Worm (Caenorhabditis elegans) whole organism, L2 larva: ENCODE measurements around the gene K01D12.20.

Experiments used
- C34F6.9 ChIP-seq: fragments of 150-350 bp; optimal IDR thresholded peaks from 2 replicates; lab custom pipeline; 2014; ENCODE audit warnings: missing biosample characterization, missing genetic modification characterization
- F13H6.1 ChIP-seq: sonication (generic microtip); optimal IDR thresholded peaks from 2 replicates; lab custom pipeline; 2016; ENCODE audit warnings: missing genetic modification characterization, missing compliant biosample characterization
- R02D3.7 ChIP-seq: fragments of 150-350 bp; optimal IDR thresholded peaks from 2 replicates; lab custom pipeline; 2014; ENCODE audit warnings: missing biosample characterization, missing genetic modification characterization
- Y55F3AM.14 ChIP-seq: fragments of 200-800 bp; sonication (Bioruptor generic); optimal IDR thresholded peaks from 2 replicates; lab custom pipeline; 2018; ENCODE audit warnings: mild to moderate bottlenecking, missing genetic modification characterization, missing compliant biosample characterization
- alr-1 ChIP-seq: fragments of 150-350 bp; optimal IDR thresholded peaks from 2 replicates; lab custom pipeline; 2014; ENCODE audit warnings: missing biosample characterization, missing genetic modification characterization
- ama-1 ChIP-seq: fragments of 150-350 bp; optimal IDR thresholded peaks from 2 replicates; lab custom pipeline; 2018; ENCODE audit warnings: inconsistent platforms
- blmp-1 ChIP-seq: sonication (generic microtip); optimal IDR thresholded peaks from 2 replicates; lab custom pipeline; 2017; ENCODE audit warnings: missing genetic modification characterization, mild to moderate bottlenecking, missing compliant biosample characterization, antibody characterized with exemption, moderate library complexity; ENCODE audit not compliant: insufficient read depth
- ceh-16 ChIP-seq: fragments of 150-350 bp; optimal IDR thresholded peaks from 2 replicates; lab custom pipeline; 2014; ENCODE audit warnings: missing biosample characterization, missing genetic modification characterization
- ceh-82 ChIP-seq: fragments of 150-350 bp; optimal IDR thresholded peaks from 2 replicates; lab custom pipeline; 2014; ENCODE audit warnings: missing biosample characterization, missing genetic modification characterization
- crh-2 ChIP-seq: sonication (generic microtip); optimal IDR thresholded peaks from 2 replicates; lab custom pipeline; 2017; ENCODE audit warnings: missing biosample characterization, missing genetic modification characterization
- dmd-4 ChIP-seq: sonication (generic microtip); optimal IDR thresholded peaks from 2 replicates; lab custom pipeline; 2017; ENCODE audit warnings: missing biosample characterization, missing genetic modification characterization
- elt-1 ChIP-seq: fragments of 150-350 bp; optimal IDR thresholded peaks from 2 replicates; lab custom pipeline; 2014; ENCODE audit warnings: missing biosample characterization, missing genetic modification characterization
- elt-3 ChIP-seq: sonication (generic microtip); optimal IDR thresholded peaks from 2 replicates; lab custom pipeline; 2017; ENCODE audit warnings: missing biosample characterization, missing genetic modification characterization
- fos-1 ChIP-seq: fragments of 150-350 bp; optimal IDR thresholded peaks from 2 replicates; lab custom pipeline; 2014; ENCODE audit warnings: missing biosample characterization, missing genetic modification characterization
- gmeb-1 ChIP-seq: fragments of 150-350 bp; optimal IDR thresholded peaks from 2 replicates; lab custom pipeline; 2014; ENCODE audit warnings: missing biosample characterization, missing genetic modification characterization
- lin-11 ChIP-seq: fragments of 150-350 bp; sonication (generic microtip); optimal IDR thresholded peaks from 2 replicates; lab custom pipeline; 2014; ENCODE audit warnings: missing biosample characterization, missing genetic modification characterization, inconsistent platforms, mixed read lengths
- lin-13 ChIP-seq: fragments of 150-350 bp; optimal IDR thresholded peaks from 2 replicates; lab custom pipeline; 2014; ENCODE audit warnings: missing biosample characterization, missing genetic modification reagents, missing genetic modification characterization
- lin-39 ChIP-seq: fragments of 150-350 bp; optimal IDR thresholded peaks from 2 replicates; lab custom pipeline; 2014; ENCODE audit warnings: missing biosample characterization, missing genetic modification reagents, missing genetic modification characterization
- lsy-2 ChIP-seq, 2 experiments: fragments of 150-350 bp in 1 of 2; sonication (generic microtip) in 1 of 2; optimal IDR thresholded peaks; 2 replicates each; lab custom pipeline; 2014 to 2017; ENCODE audit warnings: missing biosample characterization in 2 of 2, missing genetic modification characterization in 2 of 2
- mab-5 ChIP-seq: fragments of 150-350 bp; optimal IDR thresholded peaks from 2 replicates; lab custom pipeline; 2014; ENCODE audit warnings: missing biosample characterization, missing genetic modification characterization
- mbf-1 ChIP-seq: sonication (generic microtip); optimal IDR thresholded peaks from 2 replicates; lab custom pipeline; 2017; ENCODE audit warnings: missing biosample characterization, missing genetic modification characterization
- mdl-1 ChIP-seq, 2 experiments: fragments of 150-350 bp in 1 of 2; sonication (generic microtip) in 1 of 2; optimal IDR thresholded peaks; 2 replicates each; lab custom pipeline; 2017; ENCODE audit warnings: missing biosample characterization in 2 of 2, missing genetic modification characterization in 2 of 2
- nhr-10 ChIP-seq: sonication (generic microtip); optimal IDR thresholded peaks from 2 replicates; lab custom pipeline; 2017; ENCODE audit warnings: missing biosample characterization, missing genetic modification characterization
- nhr-12 ChIP-seq: fragments of 150-350 bp; optimal IDR thresholded peaks from 2 replicates; lab custom pipeline; 2014; ENCODE audit warnings: missing biosample characterization, missing genetic modification characterization
- nhr-21 ChIP-seq: fragments of 150-350 bp; optimal IDR thresholded peaks from 2 replicates; lab custom pipeline; 2014; ENCODE audit warnings: missing biosample characterization, missing genetic modification characterization
- nhr-23 ChIP-seq: fragments of 150-350 bp; optimal IDR thresholded peaks from 2 replicates; lab custom pipeline; 2014; ENCODE audit warnings: missing biosample characterization, missing genetic modification reagents, missing genetic modification characterization
- nhr-25 ChIP-seq: fragments of 150-350 bp; sonication (generic microtip); optimal IDR thresholded peaks from 3 replicates; lab custom pipeline; 2014; ENCODE audit warnings: missing biosample characterization, missing genetic modification characterization
- nhr-6 ChIP-seq: fragments of 150-350 bp; optimal IDR thresholded peaks from 2 replicates; lab custom pipeline; 2014; ENCODE audit warnings: missing biosample characterization, missing genetic modification characterization
- nhr-77 ChIP-seq: fragments of 150-350 bp; optimal IDR thresholded peaks from 2 replicates; lab custom pipeline; 2014; ENCODE audit warnings: missing biosample characterization, missing genetic modification characterization
- sem-4 ChIP-seq: fragments of 150-350 bp; optimal IDR thresholded peaks from 2 replicates; lab custom pipeline; 2014; ENCODE audit warnings: missing biosample characterization, missing genetic modification reagents, missing genetic modification characterization
- skn-1 ChIP-seq: sonication (generic microtip); optimal IDR thresholded peaks from 2 replicates; lab custom pipeline; 2017; ENCODE audit warnings: missing biosample characterization, missing genetic modification characterization
- sma-3 ChIP-seq: sonication (generic microtip); optimal IDR thresholded peaks from 2 replicates; lab custom pipeline; 2016; ENCODE audit warnings: missing genetic modification reagents, missing genetic modification characterization, missing compliant biosample characterization
- sma-9 ChIP-seq, 2 experiments: fragments of 150-350 bp in 1 of 2; sonication (generic microtip) in 1 of 2; optimal IDR thresholded peaks; 2 replicates each; lab custom pipeline; 2014 to 2016; ENCODE audit warnings: missing genetic modification characterization in 2 of 2, mild to moderate bottlenecking in 1 of 2, missing biosample characterization in 1 of 2, missing compliant biosample characterization in 1 of 2, missing genetic modification reagents in 1 of 2, moderate library complexity in 1 of 2
- snpc-4 ChIP-seq: fragments of 150-350 bp; optimal IDR thresholded peaks from 2 replicates; lab custom pipeline; 2014; ENCODE audit warnings: missing biosample characterization, missing genetic modification characterization
- unc-39 ChIP-seq: fragments of 150-350 bp; optimal IDR thresholded peaks from 2 replicates; lab custom pipeline; 2014; ENCODE audit warnings: missing biosample characterization, missing genetic modification characterization
- unc-62 ChIP-seq: fragments of 150-350 bp; optimal IDR thresholded peaks from 2 replicates; lab custom pipeline; 2014; ENCODE audit warnings: missing biosample characterization, missing genetic modification reagents, missing genetic modification characterization
- zag-1 ChIP-seq: fragments of 150-350 bp; optimal IDR thresholded peaks from 2 replicates; lab custom pipeline; 2014; ENCODE audit warnings: missing biosample characterization, missing genetic modification characterization
- ztf-1 ChIP-seq: fragments of 200-800 bp; sonication (Bioruptor generic); conservative IDR thresholded peaks from 2 replicates; pipeline ENCODE4 v1.3.6; 2022; ENCODE audit warnings: missing genetic modification characterization, missing compliant biosample characterization
- ztf-11 ChIP-seq: sonication (generic microtip); optimal IDR thresholded peaks from 2 replicates; lab custom pipeline; 2017; ENCODE audit warnings: missing biosample characterization, missing genetic modification characterization
- ztf-4 ChIP-seq: fragments of 150-350 bp; optimal IDR thresholded peaks from 2 replicates; lab custom pipeline; 2014; ENCODE audit warnings: missing biosample characterization, missing genetic modification characterization

K01D12.20 gene

DNA sequence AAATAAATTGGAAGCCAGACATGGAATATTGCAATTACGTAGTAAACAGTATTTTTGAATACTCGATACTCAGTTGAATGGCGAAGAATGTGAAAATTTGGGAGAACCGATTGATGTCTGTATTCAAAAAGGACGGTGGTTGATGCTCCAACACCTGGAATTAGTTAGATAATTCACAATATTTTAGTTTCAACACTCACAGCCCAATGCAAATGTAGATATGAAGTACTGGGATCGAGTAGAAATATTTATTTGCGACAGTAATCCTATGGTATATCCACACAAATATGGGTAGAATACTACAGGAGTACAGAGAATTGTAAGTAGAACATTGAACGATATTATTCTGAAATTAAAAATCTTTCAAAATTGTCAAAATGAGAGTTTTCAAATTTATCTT is 32.5 kb upstream of the K01D12.20 start:
- no peak for TF ChIP-seq C34F6.9 (tag; lab: Kevin White, UChicago)
- TF ChIP-seq lin-39 (tag; lab: Kevin White, UChicago), result no peak
- TF ChIP-seq F13H6.1 (tag; lab: Kevin White, UChicago), result no peak
- TF ChIP-seq lsy-2 (tag; optimal IDR thresholded peaks at IDR 0.05; lab: Kevin White, UChicago), result no peak

DNA sequence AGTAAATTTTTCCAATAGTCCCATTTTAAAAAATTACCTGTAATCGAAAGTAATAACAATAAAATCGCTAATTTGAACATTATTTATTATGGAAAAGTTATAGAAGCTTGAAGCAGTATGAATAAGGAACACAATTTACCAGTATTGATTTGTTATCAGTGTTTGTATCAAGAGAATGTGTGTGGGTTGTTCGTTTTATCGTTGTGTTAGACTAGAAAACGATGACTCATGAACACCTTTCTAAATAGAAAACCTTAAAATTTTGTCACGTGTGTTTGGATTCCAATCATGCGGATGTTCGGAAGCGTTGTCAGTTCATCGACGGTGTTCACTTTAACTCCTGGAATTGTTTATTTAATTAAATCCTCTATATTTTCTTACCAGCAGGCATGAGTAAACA is 31.5 kb upstream of the K01D12.20 start, which contains the start of gene C54D10.13:
Gene C54D10.13 (minus strand): TSS at position 179 of the 400 bp plus-strand sequence.
- TF ChIP-seq fos-1 (tag; lab: Kevin White, UChicago) (peak; percentile 67), Y55F3AM.14 (GFP tag; lab: Kevin White, UChicago) (no peak)

DNA sequence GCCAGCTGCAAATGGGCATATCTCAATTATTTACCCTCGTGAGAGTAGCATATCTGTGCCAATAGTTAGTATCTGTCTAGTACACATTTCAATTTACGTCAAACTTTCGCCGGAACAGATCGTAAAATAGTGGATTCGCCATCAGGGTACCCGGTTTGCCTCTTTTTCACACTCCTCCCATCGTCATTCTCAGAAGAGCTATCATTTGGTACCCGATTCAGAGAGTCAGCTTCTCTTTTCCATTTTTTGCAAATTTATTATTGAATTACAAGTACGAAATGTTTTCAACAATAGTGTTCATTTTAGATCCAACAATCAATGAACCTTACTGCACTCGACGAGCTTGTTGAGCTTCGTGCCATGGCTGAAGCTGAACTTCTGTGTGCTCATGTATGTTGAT is 28.4 kb upstream of the K01D12.20 start, which contains the start of gene C54D10.5:
Gene C54D10.5 (plus strand): TSS at position 301 of the 400 bp plus-strand sequence.
- TF ChIP-seq elt-3 (tag; lab: Kevin White, UChicago) (no peak), C34F6.9 (tag; lab: Kevin White, UChicago) (no peak), nhr-21 (tag; lab: Kevin White, UChicago) (no peak), crh-2 (tag; lab: Kevin White, UChicago) (no peak), unc-39 (tag; lab: Kevin White, UChicago) (no peak), lin-13 (no peak), ztf-4 (no peak), F13H6.1 (tag; lab: Kevin White, UChicago) (no peak), nhr-10 (tag; lab: Kevin White, UChicago) (no peak), gmeb-1 (no peak), ama-1 (lab: Kevin White, UChicago) (no peak)
- TF ChIP-seq, all 48 proteins: peak for 0

DNA sequence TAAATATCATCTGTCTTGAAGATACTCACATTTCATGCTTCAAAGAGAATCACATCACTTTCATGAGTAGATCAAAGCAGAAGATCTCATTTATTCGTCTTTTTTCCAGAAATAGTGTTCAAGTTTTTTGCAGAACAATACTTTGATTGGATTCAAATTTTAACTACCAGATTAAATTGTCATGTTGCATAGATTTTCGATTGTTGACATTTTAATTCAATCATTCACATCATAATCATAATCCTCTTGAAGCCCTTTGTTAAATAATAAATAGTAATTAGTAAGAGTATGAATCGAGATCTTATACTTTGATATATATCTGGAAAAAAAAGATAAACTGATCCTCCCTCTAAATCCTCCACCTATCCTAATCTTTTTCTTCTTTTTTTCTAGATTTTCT is 27.2 kb upstream of the K01D12.20 start:
- TF ChIP-seq ztf-4 (no peak), mab-5 (tag; lab: Kevin White, UChicago) (no peak), elt-1 (tag; lab: Kevin White, UChicago) (no peak), Y55F3AM.14 (GFP tag; lab: Kevin White, UChicago) (no peak), sem-4 (no peak), alr-1 (tag; lab: Kevin White, UChicago) (no peak), nhr-21 (tag; lab: Kevin White, UChicago) (no peak), lin-13 (no peak), snpc-4 (no peak), lin-39 (tag; lab: Kevin White, UChicago) (no peak), F13H6.1 (tag; lab: Kevin White, UChicago) (no peak), lsy-2 (tag; optimal IDR thresholded peaks at IDR 0.05; lab: Kevin White, UChicago) (no peak), ceh-82 (tag; lab: Kevin White, UChicago) (no peak), ztf-1 (GFP tag; lab: Robert Waterston, UW) (no peak), gmeb-1 (no peak), dmd-4 (tag; lab: Kevin White, UChicago) (no peak)
- TF ChIP-seq, all 48 proteins: peak for 0

DNA sequence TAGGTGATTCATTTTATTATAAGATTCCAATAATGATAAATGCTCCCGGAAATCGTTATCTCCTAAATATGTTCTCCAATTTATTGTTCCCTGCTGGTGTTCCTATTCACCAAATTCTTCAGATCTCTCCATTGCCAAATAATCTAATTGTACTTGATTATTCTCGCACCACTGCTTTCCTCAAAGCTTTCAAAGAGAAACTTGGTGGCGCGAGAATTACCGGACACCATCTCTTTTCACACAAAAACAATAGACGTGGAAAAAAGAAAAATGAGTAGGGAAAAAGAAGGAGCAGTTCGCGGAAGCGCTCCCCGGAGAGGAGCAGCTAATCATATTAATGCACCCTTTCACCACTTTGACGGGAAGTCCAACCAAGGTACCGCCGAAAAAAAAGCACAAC is 20.7 kb upstream of the K01D12.20 start:
- TF ChIP-seq ztf-4, result no peak
- no peak for TF ChIP-seq R02D3.7 (tag; lab: Kevin White, UChicago)
- TF ChIP-seq zag-1 (tag; lab: Kevin White, UChicago), result no peak
- no peak for TF ChIP-seq sma-3 (GFP tag; lab: Kevin White, UChicago)
- TF ChIP-seq ceh-16 (tag; lab: Kevin White, UChicago), result no peak
- TF ChIP-seq ceh-82 (tag; lab: Kevin White, UChicago), result no peak
- TF ChIP-seq crh-2 (tag; lab: Kevin White, UChicago), result no peak
- TF ChIP-seq lin-11, result no peak
- TF ChIP-seq nhr-6 (tag; lab: Kevin White, UChicago), result no peak
- no peak for TF ChIP-seq fos-1 (tag; lab: Kevin White, UChicago)
- TF ChIP-seq mdl-1 (tag; optimal IDR thresholded peaks at IDR 0.05; lab: Kevin White, UChicago), result no peak
- no peak for TF ChIP-seq C34F6.9 (tag; lab: Kevin White, UChicago)
- no peak for TF ChIP-seq nhr-77
- TF ChIP-seq elt-1 (tag; lab: Kevin White, UChicago), result no peak
- TF ChIP-seq nhr-23 (tag; lab: Kevin White, UChicago), result no peak
- TF ChIP-seq unc-62 (GFP tag; lab: Kevin White, UChicago), result no peak

DNA sequence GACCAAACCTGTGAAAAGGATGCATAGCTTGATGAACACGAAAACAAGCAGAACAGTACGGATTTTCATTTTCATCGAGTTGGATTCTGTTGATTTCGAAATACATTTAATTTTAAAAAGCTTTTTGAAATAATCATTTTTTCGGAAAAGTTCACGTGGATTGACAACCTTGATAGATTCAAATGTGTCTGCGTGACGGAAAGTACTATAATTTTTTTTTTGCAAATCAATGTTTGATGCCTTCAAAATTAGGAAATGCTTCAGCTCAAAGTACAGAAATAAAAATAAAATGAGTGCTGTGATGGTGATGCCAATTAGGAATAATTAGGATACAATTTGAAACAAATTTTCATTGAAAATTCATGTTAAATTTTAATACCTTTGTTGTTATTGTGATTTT is 20.2 kb upstream of the K01D12.20 start, which contains the start of gene C54D10.4:
Gene C54D10.4 (minus strand): TSS at position 101 of the 400 bp plus-strand sequence.
- TF ChIP-seq C34F6.9 (tag; lab: Kevin White, UChicago) (no peak), ztf-4 (no peak), ztf-11 (tag; lab: Kevin White, UChicago) (no peak), alr-1 (tag; lab: Kevin White, UChicago) (no peak), blmp-1 (tag; lab: Kevin White, UChicago) (no peak), sma-9 (GFP tag; optimal IDR thresholded peaks at IDR 0.05; lab: Kevin White, UChicago) (no peak), sma-9 (tag; optimal IDR thresholded peaks at IDR 0.05; lab: Kevin White, UChicago) (no peak), ztf-1 (GFP tag; lab: Robert Waterston, UW) (no peak), nhr-77 (no peak), nhr-25 (tag; lab: Kevin White, UChicago) (no peak), skn-1 (tag; lab: Kevin White, UChicago) (no peak), nhr-23 (tag; lab: Kevin White, UChicago) (no peak), lin-13 (no peak), sem-4 (no peak), nhr-12 (tag; lab: Kevin White, UChicago) (no peak), gmeb-1 (no peak), ceh-82 (tag; lab: Kevin White, UChicago) (no peak), lin-11 (no peak), zag-1 (tag; lab: Kevin White, UChicago) (no peak), unc-62 (GFP tag; lab: Kevin White, UChicago) (no peak), mbf-1 (tag; lab: Kevin White, UChicago) (no peak)
